Worm (Caenorhabditis elegans): ENCODE results near the gene W03H9.2.

DNA sequence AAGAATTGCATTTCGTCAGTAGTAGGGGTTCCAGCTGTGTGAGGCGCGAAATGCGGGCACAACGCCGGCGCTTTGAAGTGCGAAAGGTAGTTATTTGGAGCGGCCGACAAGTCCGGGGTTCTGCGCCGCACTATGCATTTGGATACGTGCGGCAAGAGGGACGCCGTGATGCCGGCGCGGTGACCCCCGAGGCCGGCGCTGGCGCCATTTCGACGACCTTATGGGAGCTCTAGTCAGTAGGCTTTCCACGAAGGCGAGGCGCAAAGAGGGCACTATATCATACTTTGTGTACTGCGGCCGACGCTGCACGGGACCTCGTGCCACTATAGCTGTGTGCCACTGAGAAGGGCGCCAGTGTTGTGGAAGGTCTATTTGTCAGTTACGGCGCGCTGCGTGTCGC lies 46.9 kb downstream of the W03H9.2 start:
- no peak for TF ChIP-seq die-1 (tag; optimal IDR thresholded peaks at IDR 0.05)
- no peak for TF ChIP-seq ama-1 (optimal IDR thresholded peaks at IDR 0.05)
- no peak for TF ChIP-seq ama-1 (GFP tag; optimal IDR thresholded peaks at IDR 0.05)

Measured in whole organism, young adult.